Worm (Caenorhabditis elegans) whole organism, early embryonic: ENCODE data around the gene H35N09.2.

Source experiments
- B0310.2 ChIP-seq: sonication (generic microtip); optimal IDR thresholded peaks from 2 replicates; lab custom pipeline; 2016; ENCODE audit warnings: mild to moderate bottlenecking, missing genetic modification characterization, missing compliant biosample characterization
- F13C5.2 ChIP-seq: sonication (generic microtip); optimal IDR thresholded peaks from 2 replicates; lab custom pipeline; 2017; ENCODE audit warnings: mild to moderate bottlenecking, missing genetic modification characterization, inconsistent platforms, missing compliant biosample characterization
- aly-1 ChIP-seq: sonication (generic microtip); optimal IDR thresholded peaks from 2 replicates; lab custom pipeline; 2016; ENCODE audit warnings: missing genetic modification characterization, missing compliant biosample characterization
- ama-1 ChIP-seq: fragments of 150-350 bp; optimal IDR thresholded peaks from 2 replicates; lab custom pipeline; 2014
- ceh-13 ChIP-seq: fragments of 200-800 bp; sonication (Bioruptor generic); optimal IDR thresholded peaks from 2 replicates; lab custom pipeline; 2018; ENCODE audit warnings: mild to moderate bottlenecking, missing genetic modification characterization, missing compliant biosample characterization
- ceh-36 ChIP-seq: sonication (generic microtip); optimal IDR thresholded peaks from 2 replicates; lab custom pipeline; 2016; ENCODE audit warnings: missing genetic modification characterization, inconsistent platforms, missing compliant biosample characterization
- ets-7 ChIP-seq: sonication (generic microtip); optimal IDR thresholded peaks from 2 replicates; lab custom pipeline; 2016; ENCODE audit warnings: missing genotype, missing genetic modification characterization, missing compliant biosample characterization
- flt-1 ChIP-seq: fragments of 200-800 bp; sonication (Bioruptor generic); IDR thresholded peaks from 2 replicates; pipeline ENCODE4 v1.3.6; 2022; ENCODE audit warnings: missing genetic modification characterization, missing compliant biosample characterization
- hmbx-1 ChIP-seq: sonication (generic microtip); optimal IDR thresholded peaks from 2 replicates; lab custom pipeline; 2016; ENCODE audit warnings: mild to moderate bottlenecking, missing genetic modification characterization, missing compliant biosample characterization
- hmg-4 ChIP-seq: fragments of 200-800 bp; sonication (Bioruptor generic); optimal IDR thresholded peaks from 2 replicates; lab custom pipeline; 2018; ENCODE audit warnings: mild to moderate bottlenecking, missing genetic modification characterization, missing compliant biosample characterization
- hnd-1 ChIP-seq: sonication (generic microtip); optimal IDR thresholded peaks from 2 replicates; lab custom pipeline; 2016; ENCODE audit warnings: missing genetic modification characterization, missing compliant biosample characterization
- pes-1 ChIP-seq: fragments of 200-800 bp; sonication (Bioruptor generic); IDR thresholded peaks from 2 replicates; pipeline ENCODE4 v1.3.6; 2022; ENCODE audit warnings: missing genetic modification reagents, missing genetic modification characterization, missing compliant biosample characterization
- scrt-1 ChIP-seq: fragments of 200-800 bp; sonication (Bioruptor generic); IDR thresholded peaks from 2 replicates; pipeline ENCODE4 v1.3.6; 2022; ENCODE audit warnings: missing genetic modification characterization, missing compliant biosample characterization
- sea-1 ChIP-seq: fragments of 200-800 bp; sonication (Bioruptor generic); conservative IDR thresholded peaks from 2 replicates; pipeline ENCODE4 v1.3.6; 2022; ENCODE audit warnings: missing genetic modification characterization, missing compliant biosample characterization
- tbx-11 ChIP-seq: fragments of 200-800 bp; sonication (Bioruptor generic); IDR thresholded peaks from 2 replicates; pipeline ENCODE4 v1.3.6; 2022; ENCODE audit warnings: missing genetic modification characterization, missing compliant biosample characterization
- tbx-37 ChIP-seq: fragments of 200-800 bp; sonication (Bioruptor generic); conservative IDR thresholded peaks from 2 replicates; pipeline ENCODE4 v1.3.6; 2022; ENCODE audit warnings: missing genetic modification reagents, missing genetic modification characterization, missing compliant biosample characterization
- tra-4 ChIP-seq: sonication (generic microtip); optimal IDR thresholded peaks from 2 replicates; lab custom pipeline; 2017; ENCODE audit warnings: missing genetic modification characterization, missing compliant biosample characterization

Gene H35N09.2

DNA sequence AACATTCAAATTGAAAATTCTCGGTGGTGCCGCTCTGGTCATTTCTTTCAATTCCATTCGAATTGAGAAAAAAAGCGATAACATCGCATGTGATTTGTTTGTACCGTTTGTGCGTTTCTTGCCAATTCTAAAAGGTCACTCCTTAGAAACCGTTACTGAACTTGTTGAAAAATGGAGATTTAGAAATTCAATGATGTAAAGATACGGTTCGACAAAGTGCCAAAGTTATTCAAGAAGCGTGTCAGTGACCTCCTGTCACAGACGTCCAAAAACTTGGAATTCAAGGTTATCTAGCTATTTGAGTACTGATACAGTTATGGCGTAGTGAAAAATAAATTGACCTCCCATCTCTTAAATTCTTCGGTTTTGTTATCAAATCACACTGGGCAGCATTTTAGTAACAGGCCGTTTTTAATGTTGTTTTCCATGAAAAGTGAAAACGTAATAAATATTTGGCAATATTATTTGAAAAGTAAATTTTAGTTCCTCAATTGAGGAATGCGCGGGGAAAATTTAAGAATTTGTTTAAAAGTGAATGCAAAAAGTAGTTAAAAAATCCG lies 20.0 kb downstream of the H35N09.2 start:
- TF ChIP-seq tra-4 (tag; lab: Kevin White, UChicago) (no peak), flt-1 (GFP tag; lab: Robert Waterston, UW) (no peak), ets-7 (tag; lab: Kevin White, UChicago) (no peak), hnd-1 (tag; lab: Kevin White, UChicago) (no peak), F13C5.2 (tag; lab: Kevin White, UChicago) (no peak), scrt-1 (no peak), sea-1 (GFP tag; lab: Robert Waterston, UW) (no peak), tbx-11 (GFP tag; lab: Robert Waterston, UW) (no peak), aly-1 (tag; lab: Kevin White, UChicago) (no peak), hmbx-1 (tag; lab: Kevin White, UChicago) (no peak), B0310.2 (tag; lab: Kevin White, UChicago) (no peak), ceh-36 (tag; lab: Kevin White, UChicago) (no peak), pes-1 (GFP tag; lab: Robert Waterston, UW) (no peak), ama-1 (lab: Kevin White, UChicago) (no peak)

DNA sequence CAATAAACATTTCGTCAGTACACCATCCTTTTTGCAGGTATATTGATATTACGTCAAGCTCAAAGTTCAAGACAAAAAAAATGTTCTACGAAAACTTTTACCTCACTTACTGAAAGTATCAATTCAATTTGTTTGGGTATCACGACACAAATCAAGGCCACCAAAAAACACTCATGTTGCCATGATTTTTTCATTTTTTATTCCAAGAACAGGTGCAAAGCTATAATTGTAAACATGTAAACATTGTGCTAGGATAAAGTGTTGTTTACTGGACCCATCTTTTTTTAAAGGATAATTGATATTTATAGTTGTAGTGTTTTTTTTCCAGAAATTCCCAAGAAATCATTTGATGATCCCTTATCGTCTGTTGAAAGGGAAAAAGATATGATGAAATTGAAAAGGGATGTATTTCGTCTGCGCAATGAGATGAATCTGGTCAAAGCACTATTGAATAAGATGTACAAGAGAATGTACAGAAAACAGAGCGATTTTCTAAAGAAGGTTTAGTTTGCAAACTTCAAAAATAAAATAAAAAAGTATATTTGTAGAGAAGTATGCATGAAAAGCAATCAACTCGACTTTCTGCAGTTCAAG lies 22.0 kb downstream of the H35N09.2 start:
- TF ChIP-seq pes-1 (GFP tag; lab: Robert Waterston, UW): no peak
- no peak for TF ChIP-seq flt-1 (GFP tag; lab: Robert Waterston, UW)
- no peak for TF ChIP-seq ceh-36 (tag; lab: Kevin White, UChicago)
- TF ChIP-seq ets-7 (tag; lab: Kevin White, UChicago): no peak
- TF ChIP-seq scrt-1: no peak
- no peak for TF ChIP-seq F13C5.2 (tag; lab: Kevin White, UChicago)
- no peak for TF ChIP-seq hnd-1 (tag; lab: Kevin White, UChicago)
- TF ChIP-seq tbx-11 (GFP tag; lab: Robert Waterston, UW): no peak
- TF ChIP-seq sea-1 (GFP tag; lab: Robert Waterston, UW): no peak
- TF ChIP-seq tra-4 (tag; lab: Kevin White, UChicago): no peak
- TF ChIP-seq tbx-37 (GFP tag; lab: Robert Waterston, UW): no peak
- TF ChIP-seq hmg-4 (GFP tag; lab: Kevin White, UChicago): no peak
- TF ChIP-seq ama-1 (lab: Kevin White, UChicago): no peak
- no peak for TF ChIP-seq aly-1 (tag; lab: Kevin White, UChicago)
- no peak for TF ChIP-seq ceh-13 (GFP tag; lab: Kevin White, UChicago)
- no peak for TF ChIP-seq B0310.2 (tag; lab: Kevin White, UChicago)

ce11 chrX:8581447-8581846 lies 23.4 kb downstream of the H35N09.2 start, which contains the start of gene F18E9.8:
F18E9.8 (minus strand) TSS chrX:8581547.
- TF ChIP-seq tbx-11 (GFP tag; lab: Robert Waterston, UW) (no peak), hnd-1 (tag; lab: Kevin White, UChicago) (no peak), ceh-13 (GFP tag; lab: Kevin White, UChicago) (no peak), pes-1 (GFP tag; lab: Robert Waterston, UW) (no peak), flt-1 (GFP tag; lab: Robert Waterston, UW) (no peak), hmg-4 (GFP tag; lab: Kevin White, UChicago) (no peak), B0310.2 (tag; lab: Kevin White, UChicago) (no peak), sea-1 (GFP tag; lab: Robert Waterston, UW) (no peak), tra-4 (tag; lab: Kevin White, UChicago) (no peak), tbx-37 (GFP tag; lab: Robert Waterston, UW) (no peak), aly-1 (tag; lab: Kevin White, UChicago) (no peak), scrt-1 (no peak)

DNA sequence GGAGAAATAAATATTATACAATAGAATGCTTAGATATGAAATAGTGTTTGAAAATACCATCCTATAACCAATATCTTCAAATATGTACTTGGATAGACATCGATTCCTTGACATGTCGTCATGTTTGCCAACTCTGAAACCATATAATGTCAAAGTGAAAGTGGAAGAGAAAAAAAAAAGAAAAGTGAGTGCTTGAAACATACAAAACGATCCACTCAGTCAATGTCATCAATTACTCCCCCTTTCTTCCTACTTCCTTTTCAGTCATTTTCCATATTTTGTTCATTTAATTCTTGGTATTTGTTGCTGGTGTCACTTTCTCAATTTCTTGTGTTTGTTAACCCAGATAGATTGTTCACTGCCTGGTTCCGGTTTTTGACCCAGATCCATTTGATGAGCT lies 24.6 kb downstream of the H35N09.2 start, which contains the start of gene F18E9.4:
TSS of gene F18E9.4 (plus strand) at position 301 of the 400 bp plus-strand sequence.
- TF ChIP-seq flt-1 (GFP tag; lab: Robert Waterston, UW) (no peak), pes-1 (GFP tag; lab: Robert Waterston, UW) (no peak), ceh-36 (tag; lab: Kevin White, UChicago) (no peak), tra-4 (tag; lab: Kevin White, UChicago) (no peak), ets-7 (tag; lab: Kevin White, UChicago) (no peak), hmg-4 (GFP tag; lab: Kevin White, UChicago) (no peak), aly-1 (tag; lab: Kevin White, UChicago) (no peak), ceh-13 (GFP tag; lab: Kevin White, UChicago) (no peak), F13C5.2 (tag; lab: Kevin White, UChicago) (no peak), tbx-11 (GFP tag; lab: Robert Waterston, UW) (no peak), B0310.2 (tag; lab: Kevin White, UChicago) (no peak), ama-1 (lab: Kevin White, UChicago) (no peak), tbx-37 (GFP tag; lab: Robert Waterston, UW) (no peak), scrt-1 (no peak), hmbx-1 (tag; lab: Kevin White, UChicago) (no peak), hnd-1 (tag; lab: Kevin White, UChicago) (no peak)

DNA sequence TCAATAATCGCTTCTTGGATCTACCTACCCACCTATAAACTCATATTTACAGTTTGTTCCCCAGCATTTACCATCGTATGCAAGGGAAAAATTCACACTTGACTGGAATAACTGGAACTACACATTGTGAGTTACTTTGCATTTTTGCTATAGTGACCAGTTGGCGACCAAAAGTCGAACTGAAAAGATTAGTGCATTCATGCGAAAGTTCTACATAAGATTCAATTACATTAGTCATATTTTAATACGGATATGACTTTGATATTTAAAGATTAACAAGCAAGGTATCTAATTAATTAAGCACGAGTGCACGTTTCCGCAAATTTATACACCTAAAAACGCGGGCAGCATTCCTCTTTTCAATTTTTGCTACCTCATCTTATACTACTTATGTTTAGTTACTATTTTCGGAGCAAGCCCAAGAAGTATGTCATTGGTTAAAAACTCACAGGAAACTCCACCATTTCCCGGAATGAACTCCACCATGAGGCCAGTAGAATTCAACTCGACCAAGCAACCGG lies 33.8 kb downstream of the H35N09.2 start, which contains the start of gene jmjd-3.1:
TSS of gene jmjd-3.1 (plus strand) at position 51 of the 521 bp plus-strand sequence.
- TF ChIP-seq ama-1 (lab: Kevin White, UChicago) (no peak), hmbx-1 (tag; lab: Kevin White, UChicago) (no peak), ceh-13 (GFP tag; lab: Kevin White, UChicago) (no peak), B0310.2 (tag; lab: Kevin White, UChicago) (no peak), hnd-1 (tag; lab: Kevin White, UChicago) (no peak), ceh-36 (tag; lab: Kevin White, UChicago) (no peak), tra-4 (tag; lab: Kevin White, UChicago) (no peak), tbx-11 (GFP tag; lab: Robert Waterston, UW) (no peak), sea-1 (GFP tag; lab: Robert Waterston, UW) (no peak)

- TF ChIP-seq sea-1 (GFP tag; lab: Robert Waterston, UW) (no peak), hmbx-1 (tag; lab: Kevin White, UChicago) (no peak), hmg-4 (GFP tag; lab: Kevin White, UChicago) (peak; percentile 67), tbx-37 (GFP tag; lab: Robert Waterston, UW) (no peak), pes-1 (GFP tag; lab: Robert Waterston, UW) (no peak)
Measured at ce11 chrX:8569159-8569558, 35.7 kb downstream of the H35N09.2 start.
